Fruit fly (Drosophila melanogaster) whole organism, embryonic: ENCODE measurements around the gene Patr-1.
A peak's percentile ranks its signal among the peaks of the same experiment; 100 is the strongest.

ENCODE experiments used
- Aef1 ChIP-seq: fragments of 200-800 bp; sonication (Bioruptor generic); IDR thresholded peaks from 3 replicates; pipeline ENCODE4 v1.3.6; 2022; ENCODE audit warnings: missing biosample characterization, missing genetic modification characterization
- Atf-2 ChIP-seq: fragments of 200-800 bp; sonication (Bioruptor generic); optimal IDR thresholded peaks from 2 replicates; lab custom pipeline; 2016; ENCODE audit warnings: missing biosample characterization, missing genetic modification characterization
- B-H2 ChIP-seq: fragments of 200-800 bp; sonication (Bioruptor generic); optimal IDR thresholded peaks from 2 replicates; lab custom pipeline; 2018; ENCODE audit warnings: missing biosample characterization, mild to moderate bottlenecking, missing genetic modification characterization
- BEAF-32 ChIP-seq: fragments of 200-800 bp; sonication (Bioruptor generic); optimal IDR thresholded peaks from 3 replicates; lab custom pipeline; 2017; ENCODE audit warnings: missing biosample characterization, missing genetic modification characterization, mild to moderate bottlenecking, moderate library complexity, missing genetic modification reagents
- CG10274 ChIP-seq: fragments of 200-800 bp; sonication (Bioruptor generic); optimal IDR thresholded peaks from 3 replicates; lab custom pipeline; 2017; ENCODE audit warnings: missing biosample characterization, mild to moderate bottlenecking, missing genetic modification characterization
- CG10431 ChIP-seq: fragments of 200-800 bp; sonication (Bioruptor generic); optimal IDR thresholded peaks from 3 replicates; lab custom pipeline; 2018; ENCODE audit warnings: missing biosample characterization, mild to moderate bottlenecking, missing genetic modification characterization
- CG10543 ChIP-seq: fragments of 200-800 bp; sonication (Bioruptor generic); optimal IDR thresholded peaks from 3 replicates; lab custom pipeline; 2017; ENCODE audit warnings: missing biosample characterization, mild to moderate bottlenecking, missing genetic modification characterization, moderate library complexity
- CG11696 ChIP-seq: fragments of 200-800 bp; sonication (Bioruptor generic); IDR thresholded peaks from 2 replicates; pipeline ENCODE4 v1.3.6; 2022; ENCODE audit warnings: missing biosample characterization, missing genetic modification characterization
- CG13123 ChIP-seq: fragments of 200-800 bp; sonication (Bioruptor generic); optimal IDR thresholded peaks from 2 replicates; lab custom pipeline; 2016; ENCODE audit warnings: missing biosample characterization, missing genetic modification characterization
- CG15011 ChIP-seq: fragments of 200-800 bp; sonication (Bioruptor generic); optimal IDR thresholded peaks from 3 replicates; lab custom pipeline; 2018; ENCODE audit warnings: missing biosample characterization, mild to moderate bottlenecking, missing genetic modification characterization
- CG16813 ChIP-seq: fragments of 200-800 bp; sonication (Bioruptor generic); IDR thresholded peaks from 3 replicates; pipeline ENCODE4 v1.3.6; 2022; ENCODE audit warnings: missing biosample characterization, missing genetic modification characterization; ENCODE audit not compliant: partially characterized antibody
- CG17361 ChIP-seq: fragments of 200-800 bp; sonication (Bioruptor generic); IDR thresholded peaks from 3 replicates; pipeline ENCODE4 v1.3.6; 2022; ENCODE audit warnings: missing biosample characterization, missing genetic modification characterization
- CG2120 ChIP-seq: fragments of 200-800 bp; sonication (Bioruptor generic); optimal IDR thresholded peaks from 3 replicates; lab custom pipeline; 2016; ENCODE audit warnings: missing biosample characterization, missing genetic modification characterization
- CG3995 ChIP-seq: fragments of 200-800 bp; sonication (Bioruptor generic); optimal IDR thresholded peaks from 3 replicates; lab custom pipeline; 2016; ENCODE audit warnings: missing biosample characterization, missing genetic modification characterization
- CG4617 ChIP-seq: fragments of 200-800 bp; sonication (Bioruptor generic); optimal IDR thresholded peaks from 3 replicates; lab custom pipeline; 2016; ENCODE audit warnings: missing biosample characterization, missing genetic modification characterization, borderline replicate concordance
- CG8924 ChIP-seq: fragments of 200-800 bp; optimal IDR thresholded peaks from 3 replicates; lab custom pipeline; 2019; ENCODE audit warnings: missing biosample characterization, mild to moderate bottlenecking, missing genetic modification characterization, moderate library complexity
- CHES-1-like ChIP-seq: fragments of 200-800 bp; sonication (Bioruptor generic); optimal IDR thresholded peaks from 2 replicates; lab custom pipeline; 2016; ENCODE audit warnings: missing biosample characterization, missing genetic modification characterization
- D19B ChIP-seq: fragments of 200-800 bp; sonication (Bioruptor generic); optimal IDR thresholded peaks from 2 replicates; lab custom pipeline; 2017; ENCODE audit warnings: missing biosample characterization, mild to moderate bottlenecking, missing genetic modification characterization
- Dfd ChIP-seq, 2 experiments: fragments of >200 bp; optimal IDR thresholded peaks; 2 replicates each; lab custom pipeline; 2017; ENCODE audit warnings: missing biosample characterization in 2 of 2, missing genetic modification characterization in 2 of 2
- Dll ChIP-seq: fragments of 200-800 bp; sonication (Bioruptor generic); IDR thresholded peaks from 4 replicates; pipeline ENCODE4 v1.3.6; 2022; ENCODE audit warnings: missing biosample characterization, missing genetic modification characterization; ENCODE audit not compliant: partially characterized antibody
- Dp ChIP-seq: fragments of 200-800 bp; sonication (Bioruptor generic); optimal IDR thresholded peaks from 2 replicates; lab custom pipeline; 2018; ENCODE audit warnings: missing biosample characterization, mild to moderate bottlenecking, missing genetic modification characterization, moderate library complexity
- ERR ChIP-seq: fragments of 200-800 bp; sonication (Bioruptor generic); optimal IDR thresholded peaks from 2 replicates; lab custom pipeline; 2016; ENCODE audit warnings: missing biosample characterization, missing genetic modification characterization
- HLH4C ChIP-seq: fragments of 200-800 bp; sonication (Bioruptor generic); IDR thresholded peaks from 3 replicates; pipeline ENCODE4 v1.3.6; 2022; ENCODE audit warnings: missing biosample characterization, missing genetic modification characterization; ENCODE audit not compliant: partially characterized antibody
- HmgD ChIP-seq: fragments of 200-800 bp; sonication (Bioruptor generic); optimal IDR thresholded peaks from 3 replicates; lab custom pipeline; 2016; ENCODE audit warnings: missing biosample characterization, missing genetic modification characterization
- Hr3 ChIP-seq: fragments of 200-800 bp; sonication (Bioruptor generic); optimal IDR thresholded peaks from 3 replicates; lab custom pipeline; 2016; ENCODE audit warnings: missing biosample characterization, missing genetic modification characterization
- MTF-1 ChIP-seq: fragments of 200-800 bp; sonication (Bioruptor generic); optimal IDR thresholded peaks from 2 replicates; lab custom pipeline; 2018; ENCODE audit warnings: missing biosample characterization, mild to moderate bottlenecking, missing genetic modification characterization, borderline replicate concordance
- Med ChIP-seq: fragments of 200-800 bp; sonication (Bioruptor generic); peaks from one replicate; lab custom pipeline; 2016; ENCODE audit warnings: missing biosample characterization, missing genetic modification characterization, mild to moderate bottlenecking, inconsistent platforms, moderate library complexity
- NC2β ChIP-seq: fragments of 200-800 bp; sonication (Bioruptor generic); optimal IDR thresholded peaks from 2 replicates; lab custom pipeline; 2016; ENCODE audit warnings: missing biosample characterization, missing genetic modification characterization
- Neu2 ChIP-seq: fragments of 200-800 bp; sonication (Bioruptor generic); optimal IDR thresholded peaks from 3 replicates; lab custom pipeline; 2016; ENCODE audit warnings: missing biosample characterization, missing genetic modification characterization, borderline replicate concordance
- Nf-YC ChIP-seq: fragments of 200-800 bp; optimal IDR thresholded peaks from 3 replicates; lab custom pipeline; 2019; ENCODE audit warnings: missing biosample characterization, mild to moderate bottlenecking, missing genetic modification characterization, moderate library complexity
- Six4 ChIP-seq: fragments of 200-800 bp; sonication (Bioruptor generic); optimal IDR thresholded peaks from 2 replicates; lab custom pipeline; 2016; ENCODE audit warnings: missing biosample characterization, missing genetic modification characterization
- ase ChIP-seq: fragments of 200-800 bp; sonication (Bioruptor generic); IDR thresholded peaks from 3 replicates; pipeline ENCODE4 v1.3.6; 2022; ENCODE audit warnings: missing biosample characterization, missing genetic modification characterization
- fd102C ChIP-seq: fragments of 200-800 bp; sonication (Bioruptor generic); optimal IDR thresholded peaks from 2 replicates; lab custom pipeline; 2018; ENCODE audit warnings: missing biosample characterization, mild to moderate bottlenecking, missing genetic modification characterization, moderate library complexity
- gcm ChIP-seq: fragments of 200-800 bp; sonication (Bioruptor generic); optimal IDR thresholded peaks from 2 replicates; lab custom pipeline; 2019; ENCODE audit warnings: missing biosample characterization, mild to moderate bottlenecking, missing genetic modification characterization, moderate library complexity
- grau ChIP-seq: fragments of 200-800 bp; optimal IDR thresholded peaks from 3 replicates; lab custom pipeline; 2019; ENCODE audit warnings: missing biosample characterization, mild to moderate bottlenecking, missing genetic modification characterization, moderate library complexity
- gt ChIP-seq: fragments of 200-800 bp; sonication (Bioruptor generic); IDR thresholded peaks from 2 replicates; pipeline ENCODE4 v1.3.6; 2022; ENCODE audit warnings: missing biosample characterization, missing genetic modification characterization
- hb ChIP-seq: fragments of 200-800 bp; sonication (Bioruptor generic); IDR thresholded peaks from 3 replicates; pipeline ENCODE4 v1.3.6; 2022; ENCODE audit warnings: missing biosample characterization, missing genetic modification characterization; ENCODE audit not compliant: partially characterized antibody
- knrl ChIP-seq: fragments of 200-800 bp; sonication (Bioruptor generic); IDR thresholded peaks from 3 replicates; pipeline ENCODE4 v1.3.6; 2022; ENCODE audit warnings: missing biosample characterization, missing genetic modification characterization; ENCODE audit not compliant: partially characterized antibody
- mld ChIP-seq: fragments of 200-800 bp; sonication (Bioruptor generic); IDR thresholded peaks from 3 replicates; pipeline ENCODE4 v1.3.6; 2022; ENCODE audit warnings: missing biosample characterization, missing genetic modification characterization; ENCODE audit not compliant: partially characterized antibody
- onecut ChIP-seq: fragments of 200-800 bp; sonication (Bioruptor generic); IDR thresholded peaks from 2 replicates; pipeline ENCODE4 v1.3.6; 2022; ENCODE audit warnings: missing biosample characterization, missing genetic modification characterization
- org-1 ChIP-seq: fragments of 200-800 bp; sonication (Bioruptor generic); optimal IDR thresholded peaks from 2 replicates; lab custom pipeline; 2017; ENCODE audit warnings: missing biosample characterization, missing genetic modification characterization
- phol ChIP-seq: fragments of 200-800 bp; sonication (Bioruptor generic); optimal IDR thresholded peaks from 3 replicates; lab custom pipeline; 2018; ENCODE audit warnings: missing biosample characterization, mild to moderate bottlenecking, missing genetic modification characterization, moderate library complexity
- repo ChIP-seq: fragments of 200-800 bp; sonication (Bioruptor generic); optimal IDR thresholded peaks from 2 replicates; lab custom pipeline; 2016; ENCODE audit warnings: missing biosample characterization, missing genetic modification characterization
- sc ChIP-seq, 3 experiments: fragments of >200 bp in 2 of 3; fragments of 200-800 bp in 1 of 3; sonication (Bioruptor generic) in 1 of 3; optimal IDR thresholded peaks; 2 replicates in 2 of 3; 3 replicates in 1 of 3; lab custom pipeline; 2017; ENCODE audit warnings: mild to moderate bottlenecking in 1 of 3, missing biosample characterization in 1 of 3, missing genetic modification characterization in 1 of 3, missing genetic modification reagents in 1 of 3
- stwl ChIP-seq: fragments of 200-800 bp; sonication (Bioruptor generic); optimal IDR thresholded peaks from 3 replicates; lab custom pipeline; 2018; ENCODE audit warnings: missing biosample characterization, mild to moderate bottlenecking, missing genetic modification characterization, moderate library complexity
- tgo ChIP-seq: fragments of 200-800 bp; sonication (Bioruptor generic); IDR thresholded peaks from 3 replicates; pipeline ENCODE4 v1.3.6; 2022; ENCODE audit warnings: missing biosample characterization, missing genetic modification characterization
- unc-4 ChIP-seq: fragments of 200-800 bp; sonication (Bioruptor generic); IDR thresholded peaks from 2 replicates; pipeline ENCODE4 v1.3.6; 2022; ENCODE audit warnings: missing biosample characterization, missing genetic modification characterization; ENCODE audit not compliant: partially characterized antibody

Gene Patr-1

dm6 chr3R:17002218-17003110 lies 40.9 kb upstream of the Patr-1 start, which contains the start of the genes Sf3a1 and Irc (continued):
- TF ChIP-seq unc-4 (GFP tag; lab: Robert Waterston, UW): peak; percentile 96
- TF ChIP-seq CG16813 (GFP tag; lab: Robert Waterston, UW): peak; percentile 93
- no peak for TF ChIP-seq gt (GFP tag; lab: Robert Waterston, UW)
- TF ChIP-seq Neu2 (GFP tag; lab: Kevin White, UChicago): no peak
- peak; percentile 55 for TF ChIP-seq NC2β (GFP tag; lab: Kevin White, UChicago)
- no peak for TF ChIP-seq MTF-1
- TF ChIP-seq CG13123 (GFP tag; lab: Kevin White, UChicago): no peak
- TF ChIP-seq Dfd (GFP tag; optimal IDR thresholded peaks at IDR 0.05; lab: Kevin White, UChicago): no peak
- no peak for TF ChIP-seq Hr3 (GFP tag; lab: Kevin White, UChicago)
- TF ChIP-seq CG10543 (GFP tag; lab: Kevin White, UChicago): peak; percentile 78
- no peak for TF ChIP-seq CG15011 (GFP tag; lab: Kevin White, UChicago)
- TF ChIP-seq B-H2 (GFP tag; lab: Kevin White, UChicago): peak; percentile 61
- TF ChIP-seq fd102C (GFP tag; lab: Kevin White, UChicago): no peak
- no peak for TF ChIP-seq gcm (GFP tag; lab: Kevin White, UChicago)
- no peak for TF ChIP-seq tgo (GFP tag; lab: Robert Waterston, UW)
- peak; percentile 96 for TF ChIP-seq Dp
- peak; percentile 86 for TF ChIP-seq CG3995
- peak; percentile 90 for TF ChIP-seq Med (GFP tag; lab: Kevin White, UChicago)
- peak; percentile 93 for TF ChIP-seq hb (GFP tag; lab: Robert Waterston, UW)
- TF ChIP-seq CG8924 (tag; lab: Kevin White, UChicago): no peak
- peak; percentile 92 for TF ChIP-seq HLH4C
- TF ChIP-seq Aef1 (GFP tag; lab: Robert Waterston, UW): no peak
- TF ChIP-seq HmgD: peak; percentile 87
- TF ChIP-seq CG17361 (GFP tag; lab: Robert Waterston, UW): no peak
- no peak for TF ChIP-seq D19B (GFP tag; lab: Kevin White, UChicago)
- peak; percentile 91 for TF ChIP-seq mld (GFP tag; lab: Robert Waterston, UW)
- TF ChIP-seq Dll: peak; percentile 96
- TF ChIP-seq sc (optimal IDR thresholded peaks at IDR 0.05; lab: Kevin White, UChicago): no peak
- TF ChIP-seq sc (GFP tag; optimal IDR thresholded peaks at IDR 0.05; lab: Kevin White, UChicago): no peak
- peak; percentile 30 for TF ChIP-seq grau (tag; lab: Kevin White, UChicago)
- peak; percentile 22 for TF ChIP-seq Nf-YC (tag; lab: Kevin White, UChicago)
- TF ChIP-seq Atf-2 (GFP tag; lab: Kevin White, UChicago): no peak
- TF ChIP-seq CHES-1-like (GFP tag; lab: Kevin White, UChicago): peak; percentile 36
- TF ChIP-seq stwl: peak; percentile 82
- TF ChIP-seq ERR: peak; percentile 25
- peak; percentile 20 for TF ChIP-seq repo (GFP tag; lab: Kevin White, UChicago)
- no peak for TF ChIP-seq CG11696
- TF ChIP-seq knrl (GFP tag; lab: Robert Waterston, UW): peak; percentile 95
- TF ChIP-seq ase (GFP tag; lab: Robert Waterston, UW): no peak
- peak; percentile 90 for TF ChIP-seq CG4617 (GFP tag; lab: Kevin White, UChicago)
- TF ChIP-seq phol (tag; lab: Kevin White, UChicago): peak; percentile 43
- peak; percentile 67 for TF ChIP-seq CG2120
- TF ChIP-seq CG10431 (GFP tag; lab: Kevin White, UChicago): peak; percentile 47
- no peak for TF ChIP-seq CG10274
- peak; percentile 96 for TF ChIP-seq BEAF-32 (GFP tag; lab: Kevin White, UChicago)
- no peak for TF ChIP-seq Six4
- TF ChIP-seq onecut: no peak
- TF ChIP-seq org-1 (GFP tag; lab: Kevin White, UChicago): no peak
